Worm (Caenorhabditis elegans) whole organism, midembryonic: Measurements from ENCODE around the gene srh-128.

Experiments
- cog-1 ChIP-seq: sonication (generic microtip); optimal IDR thresholded peaks from 2 replicates; lab custom pipeline; 2016; ENCODE audit warnings: missing genetic modification characterization, missing compliant biosample characterization
- flt-1 ChIP-seq: fragments of 200-800 bp; sonication (Bioruptor generic); IDR thresholded peaks from 2 replicates; pipeline ENCODE4 v1.3.6; 2022; ENCODE audit warnings: missing genetic modification characterization, missing compliant biosample characterization
- klf-2 ChIP-seq: fragments of 200-800 bp; sonication (Bioruptor generic); conservative IDR thresholded peaks from 2 replicates; pipeline ENCODE4 v1.3.6; 2022; ENCODE audit warnings: missing genetic modification reagents, missing genetic modification characterization, missing compliant biosample characterization
- med-1 ChIP-seq: sonication (generic microtip); optimal IDR thresholded peaks from 2 replicates; lab custom pipeline; 2017; ENCODE audit warnings: missing genetic modification characterization, mild to moderate bottlenecking, missing compliant biosample characterization, antibody characterized with exemption, missing genetic modification reagents; ENCODE audit not compliant: insufficient read depth
- ref-1 ChIP-seq: fragments of 200-800 bp; sonication (Bioruptor generic); conservative IDR thresholded peaks from 2 replicates; pipeline ENCODE4 v1.3.6; 2022; ENCODE audit warnings: missing genetic modification reagents, missing genetic modification characterization, missing compliant biosample characterization
- tab-1 ChIP-seq: fragments of 200-800 bp; sonication (Bioruptor generic); IDR thresholded peaks from 2 replicates; pipeline ENCODE4 v1.3.6; 2022; ENCODE audit warnings: missing genetic modification characterization, missing compliant biosample characterization
- ztf-23 ChIP-seq: fragments of 200-800 bp; sonication (Bioruptor generic); IDR thresholded peaks from 2 replicates; pipeline ENCODE4 v1.3.6; 2022; ENCODE audit warnings: missing genetic modification reagents, missing genetic modification characterization, missing compliant biosample characterization

- no peak for TF ChIP-seq klf-2 (GFP tag; lab: Robert Waterston, UW)
- TF ChIP-seq tab-1 (GFP tag; lab: Robert Waterston, UW), result no peak
- TF ChIP-seq ref-1, result no peak
- TF ChIP-seq flt-1 (GFP tag; lab: Robert Waterston, UW), result no peak
- no peak for TF ChIP-seq cog-1 (tag; lab: Kevin White, UChicago)
- TF ChIP-seq med-1 (GFP tag; lab: Kevin White, UChicago), result no peak
- TF ChIP-seq ztf-23 (GFP tag; lab: Robert Waterston, UW), result no peak
These were observed 12.6 kb downstream of the srh-128 start, which contains the start of gene set-11 for ce11 chrII:2692476-2692875.
